Worm (Caenorhabditis elegans): ENCODE measurements around the gene W05H5.1.

- no peak for TF ChIP-seq T22C8.4 (GFP tag; IDR thresholded peaks at IDR 0.05)
- TF ChIP-seq ztf-23 (GFP tag; IDR thresholded peaks at IDR 0.05) = no peak
- TF ChIP-seq tab-1 (GFP tag; IDR thresholded peaks at IDR 0.05) = no peak
- no peak for TF ChIP-seq flt-1 (GFP tag; IDR thresholded peaks at IDR 0.05)
- no peak for TF ChIP-seq ztf-29 (GFP tag; IDR thresholded peaks at IDR 0.05)
- no peak for TF ChIP-seq klf-2 (GFP tag; conservative IDR thresholded peaks at IDR 0.05)
- no peak for TF ChIP-seq ref-1 (GFP tag; conservative IDR thresholded peaks at IDR 0.05)
Observed at ce11 chrII:12425644-12426222, 18.8 kb downstream of the W05H5.1 start, which contains the start of gene daf-22.

All from whole organism, midembryonic.